Fruit fly (Drosophila melanogaster): ENCODE measurements around the gene CG8173.

DNA sequence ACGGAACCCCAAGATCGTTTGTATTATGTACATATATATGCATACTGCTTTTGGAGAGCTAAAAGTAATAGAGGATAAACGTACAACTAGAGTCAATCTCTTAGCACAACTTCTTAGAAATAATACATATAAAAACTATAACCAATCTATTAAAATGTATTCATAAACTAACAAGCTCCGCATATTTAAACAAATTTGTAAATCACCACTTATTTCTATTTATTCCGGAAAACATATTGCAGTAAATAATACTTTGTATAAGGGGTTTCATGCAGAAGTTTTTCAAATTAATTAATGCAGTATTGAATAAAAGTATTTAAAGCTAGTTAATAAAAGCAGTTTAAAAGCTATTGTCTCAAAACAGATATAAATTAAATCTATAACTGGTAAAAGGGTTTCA lies 3.0 kb upstream of the CG8173 start:
- no peak for TF ChIP-seq h (optimal IDR thresholded peaks at IDR 0.05)
- TF ChIP-seq ttk (optimal IDR thresholded peaks at IDR 0.05) = no peak
- no peak for TF ChIP-seq psq (optimal IDR thresholded peaks at IDR 0.05)
- TF ChIP-seq Sin3A (optimal IDR thresholded peaks at IDR 0.05) = no peak
- no peak for TF ChIP-seq Myc (optimal IDR thresholded peaks at IDR 0.05)

Measured in Kc167 (cell line).